Worm (Caenorhabditis elegans): ENCODE measurements around the gene Y38E10A.1.

Gene Y38E10A.1

DNA sequence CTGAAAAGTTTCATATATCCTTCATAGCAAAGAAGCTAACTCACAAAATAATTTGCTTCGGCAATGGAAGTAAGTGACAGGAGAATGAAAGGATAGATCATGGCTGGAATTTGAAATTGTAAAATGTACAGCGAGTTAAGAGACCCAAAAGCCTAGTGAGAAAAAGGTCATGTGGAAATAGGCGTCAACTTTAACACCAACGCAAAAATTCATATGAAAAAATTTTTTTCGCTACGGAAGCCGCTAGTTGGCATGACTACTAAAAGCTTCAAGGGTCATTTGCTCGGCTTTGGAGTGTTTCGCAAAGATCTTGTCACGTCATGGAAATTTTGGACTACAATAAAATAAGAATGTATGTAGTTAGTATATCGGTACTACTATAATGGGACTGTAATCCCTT lies at the start of gene Y38E10A.1:
Y38E10A.1 (minus strand) TSS at position 101 of the 400 bp plus-strand sequence.
- TF ChIP-seq F10B5.3 (tag; optimal IDR thresholded peaks at IDR 0.05): no peak

- peak in 1 of 2 experiments; percentile 46 for TF ChIP-seq unc-62 (GFP tag; optimal IDR thresholded peaks at IDR 0.05 in 1 of 2)
- no peak for TF ChIP-seq unc-62 (tag; optimal IDR thresholded peaks at IDR 0.05)
- TF ChIP-seq nhr-11 (tag; optimal IDR thresholded peaks at IDR 0.05): no peak
Observed at ce11 chrII:12619288-12619687, 48.9 kb upstream of the Y38E10A.1 start, which contains the start of gene nspe-2. Gene nspe-2 (minus strand): TSS chrII:12619388.

DNA sequence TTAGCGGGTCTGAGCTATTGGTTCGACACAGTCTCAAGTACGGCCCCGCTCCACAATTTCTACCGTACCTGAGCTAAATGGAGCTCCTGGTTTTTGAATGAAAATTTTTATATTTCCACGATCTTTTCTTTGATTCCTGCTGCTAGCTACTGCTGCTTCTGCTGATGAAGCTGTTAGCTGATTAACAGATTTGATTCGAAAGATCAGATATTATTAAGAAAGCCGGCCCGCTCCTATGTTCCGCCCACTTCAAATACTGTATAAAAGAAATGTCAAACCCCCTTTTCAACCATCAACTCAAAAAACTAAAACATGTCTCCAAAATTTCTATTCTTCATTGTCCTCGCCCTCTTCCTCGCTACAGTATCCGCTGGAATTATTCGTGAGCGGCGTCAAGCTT lies 47.2 kb upstream of the Y38E10A.1 start, which contains the start of gene nspe-3:
nspe-3 (plus strand) TSS at position 301 of the 400 bp plus-strand sequence.
- TF ChIP-seq nhr-111 (GFP tag; optimal IDR thresholded peaks at IDR 0.05) (no peak), hlh-30 (tag; optimal IDR thresholded peaks at IDR 0.05; ENCODE audit: insufficient read depth) (no peak), spr-1 (tag; optimal IDR thresholded peaks at IDR 0.05) (no peak), Y105C5A.15 (GFP tag; IDR thresholded peaks at IDR 0.05) (no peak), hlh-11 (tag; optimal IDR thresholded peaks at IDR 0.05) (no peak), unc-39 (tag; optimal IDR thresholded peaks at IDR 0.05) (no peak), nhr-41 (GFP tag; IDR thresholded peaks at IDR 0.05) (no peak), Y5F2A.4 (GFP tag; optimal IDR thresholded peaks at IDR 0.05) (no peak), D1046.2 (GFP tag; IDR thresholded peaks at IDR 0.05) (no peak), set-16 (GFP tag; IDR thresholded peaks at IDR 0.05) (no peak), dpl-1 (GFP tag; optimal IDR thresholded peaks at IDR 0.05) (no peak), ceh-20 (GFP tag; IDR thresholded peaks at IDR 0.05) (no peak), F10B5.3 (tag; optimal IDR thresholded peaks at IDR 0.05) (no peak), dmd-8 (GFP tag; IDR thresholded peaks at IDR 0.05) (no peak), R02D3.7 (tag; optimal IDR thresholded peaks at IDR 0.05) (no peak), nhr-76 (tag; optimal IDR thresholded peaks at IDR 0.05) (no peak), nhr-48 (tag; optimal IDR thresholded peaks at IDR 0.05) (no peak), mxl-3 (GFP tag; optimal IDR thresholded peaks at IDR 0.05) (no peak), zfp-2 (tag; optimal IDR thresholded peaks at IDR 0.05) (no peak), zip-11 (GFP tag; IDR thresholded peaks at IDR 0.05) (no peak)

DNA sequence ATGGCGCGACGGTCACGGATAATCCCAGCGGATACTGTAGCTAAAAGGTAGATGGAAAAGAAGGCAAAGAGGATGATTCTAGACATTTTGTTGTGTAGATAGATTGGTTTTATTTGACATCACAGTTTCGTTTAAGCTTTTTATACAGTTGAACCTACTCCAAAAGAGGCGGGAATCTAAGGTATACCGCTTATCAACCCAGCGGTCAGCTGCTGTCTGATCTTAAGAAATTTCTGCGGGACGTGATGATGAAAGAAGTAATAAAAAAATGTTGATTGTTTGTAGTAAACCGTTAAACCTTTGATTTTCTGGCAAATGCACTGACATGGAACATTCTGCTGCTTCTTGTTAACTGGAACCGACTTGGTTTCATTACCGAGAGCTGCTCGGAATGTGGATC lies 45.7 kb upstream of the Y38E10A.1 start, which contains the start of gene nspe-6:
nspe-6 (minus strand) TSS at position 101 of the 400 bp plus-strand sequence.
- TF ChIP-seq saeg-2 (GFP tag; IDR thresholded peaks at IDR 0.05) (no peak), pha-4 (GFP tag; IDR thresholded peaks at IDR 0.05) (no peak), pha-4 (tag; optimal IDR thresholded peaks at IDR 0.05) (no peak), aha-1 (tag) (peak; percentile 10), ZK546.5 (tag; optimal IDR thresholded peaks at IDR 0.05) (no peak), jun-1 (tag; optimal IDR thresholded peaks at IDR 0.05) (no peak), madf-5 (GFP tag; IDR thresholded peaks at IDR 0.05) (no peak), lin-29 (GFP tag; IDR thresholded peaks at IDR 0.05) (no peak)

- no peak for TF ChIP-seq F37D6.2 (tag; optimal IDR thresholded peaks at IDR 0.05)
- no peak for TF ChIP-seq ces-1 (GFP tag; optimal IDR thresholded peaks at IDR 0.05)
- TF ChIP-seq madf-9 (GFP tag; conservative IDR thresholded peaks at IDR 0.05): no peak
- peak; percentile 85 for TF ChIP-seq mxl-3 (GFP tag; optimal IDR thresholded peaks at IDR 0.05)
- TF ChIP-seq nhr-28 (tag; optimal IDR thresholded peaks at IDR 0.05): peak; percentile 60
- TF ChIP-seq aha-1 (tag): peak; percentile 99
- no peak for TF ChIP-seq nhr-102 (tag; optimal IDR thresholded peaks at IDR 0.05)
- no peak for TF ChIP-seq Y5F2A.4 (GFP tag; optimal IDR thresholded peaks at IDR 0.05)
- TF ChIP-seq hif-1 (tag; optimal IDR thresholded peaks at IDR 0.05): peak; percentile 93 to 96
- no peak for TF ChIP-seq nhr-6 (tag; optimal IDR thresholded peaks at IDR 0.05)
- TF ChIP-seq mdl-1 (tag; optimal IDR thresholded peaks at IDR 0.05): peak in 1 of 2 experiments; percentile 5
- no peak for TF ChIP-seq zip-2 (tag; optimal IDR thresholded peaks at IDR 0.05)
- peak in 1 of 2 experiments; percentile 93 for TF ChIP-seq unc-62 (GFP tag; optimal IDR thresholded peaks at IDR 0.05 in 1 of 2)
- no peak for TF ChIP-seq unc-62 (tag; optimal IDR thresholded peaks at IDR 0.05)
- TF ChIP-seq ztf-11 (tag; optimal IDR thresholded peaks at IDR 0.05): no peak
- peak; percentile 97 for TF ChIP-seq nhr-48 (tag; optimal IDR thresholded peaks at IDR 0.05)
- peak; percentile 93 for TF ChIP-seq dmd-6 (GFP tag; IDR thresholded peaks at IDR 0.05)
- no peak for TF ChIP-seq daf-8 (GFP tag; IDR thresholded peaks at IDR 0.05)
- TF ChIP-seq dmd-8 (GFP tag; IDR thresholded peaks at IDR 0.05): no peak
- peak; percentile 16 for TF ChIP-seq hlh-11 (tag; optimal IDR thresholded peaks at IDR 0.05)
- no peak for TF ChIP-seq ceh-62 (tag; optimal IDR thresholded peaks at IDR 0.05)
- peak; percentile 28 for TF ChIP-seq hlh-30 (tag; optimal IDR thresholded peaks at IDR 0.05; ENCODE audit: insufficient read depth)
- TF ChIP-seq daf-12 (tag; optimal IDR thresholded peaks at IDR 0.05): no peak
Observed at ce11 chrII:12615413-12615812, 45.0 kb upstream of the Y38E10A.1 start.
